Fruit fly (Drosophila melanogaster) whole organism, embryonic: ENCODE results near the gene Klp67A.

Experiments
- CG10543 ChIP-seq: fragments of 200-800 bp; sonication (Bioruptor generic); optimal IDR thresholded peaks from 3 replicates; lab custom pipeline; 2017; ENCODE audit warnings: missing biosample characterization, mild to moderate bottlenecking, missing genetic modification characterization, moderate library complexity
- Sry-δ ChIP-seq: fragments of 200-800 bp; sonication (Bioruptor generic); optimal IDR thresholded peaks from 2 replicates; lab custom pipeline; 2016; ENCODE audit warnings: missing biosample characterization, missing genetic modification characterization
- tgo ChIP-seq: fragments of 200-800 bp; sonication (Bioruptor generic); IDR thresholded peaks from 3 replicates; pipeline ENCODE4 v1.3.6; 2022; ENCODE audit warnings: missing biosample characterization, missing genetic modification characterization

DNA sequence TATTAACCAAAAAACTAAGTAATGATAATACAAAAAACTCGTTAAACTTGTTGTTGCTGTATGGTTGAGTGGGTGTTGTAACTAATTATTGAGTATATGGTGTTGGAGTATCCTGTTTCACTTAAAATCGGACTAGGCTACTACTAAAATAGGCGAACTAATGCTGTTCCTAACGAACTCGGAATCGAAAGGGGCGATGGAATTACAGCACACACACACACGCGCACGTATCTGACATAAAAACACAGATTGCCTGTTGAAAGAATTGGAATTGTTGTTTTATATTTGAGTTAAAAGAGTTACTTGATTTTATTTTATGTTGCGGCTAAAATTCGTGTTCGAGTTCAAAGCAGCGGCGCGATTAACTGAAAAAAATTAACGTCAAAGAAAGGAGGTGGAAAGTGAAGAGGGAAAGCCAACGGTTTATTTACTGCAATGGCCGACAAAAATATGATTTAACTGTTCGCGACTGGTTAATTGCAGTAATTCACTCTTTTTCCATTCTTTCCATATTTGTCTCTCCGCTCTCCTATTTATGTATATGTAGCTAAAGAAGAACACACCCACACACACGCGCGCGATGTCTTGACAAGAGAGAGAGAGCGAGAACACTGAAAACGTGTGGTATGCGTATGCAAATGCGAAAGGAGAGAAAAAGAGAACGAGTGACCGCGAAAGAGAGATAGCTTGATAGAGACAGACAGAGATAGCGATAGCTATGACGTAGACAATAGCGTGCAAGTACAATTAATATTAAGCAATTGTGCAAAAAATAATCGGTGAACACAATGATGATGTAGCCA, 34.7 kb upstream of the Klp67A start:
- TF ChIP-seq CG10543 (no peak), tgo (GFP tag; lab: Robert Waterston, UW) (no peak), Sry-δ (no peak)
